Fruit fly (Drosophila melanogaster) Kc167 (cell line): Measurements from ENCODE around the gene CG10254.

ENCODE experiments used
- Myc ChIP-seq: fragments of >200 bp; optimal IDR thresholded peaks from 2 replicates; lab custom pipeline; 2017; ENCODE audit warnings: missing external identifiers
- Sin3A ChIP-seq: fragments of >200 bp; optimal IDR thresholded peaks from 2 replicates; lab custom pipeline; 2018; ENCODE audit warnings: missing external identifiers
- h ChIP-seq: fragments of >200 bp; optimal IDR thresholded peaks from 3 replicates; lab custom pipeline; 2018; ENCODE audit warnings: missing external identifiers
- insv ChIP-seq: fragments of >200 bp; optimal IDR thresholded peaks from 3 replicates; lab custom pipeline; 2018; ENCODE audit warnings: missing external identifiers
- psq ChIP-seq: fragments of >200 bp; optimal IDR thresholded peaks from 2 replicates; lab custom pipeline; 2017; ENCODE audit warnings: missing external identifiers
- ttk ChIP-seq: sonication (Bioruptor generic); optimal IDR thresholded peaks from 2 replicates; lab custom pipeline; 2017; ENCODE audit warnings: missing external identifiers

- TF ChIP-seq insv, result no peak
- TF ChIP-seq ttk (lab: Kevin White, UChicago), result no peak
- no peak for TF ChIP-seq h
- no peak for TF ChIP-seq Myc (lab: Kevin White, UChicago)
- no peak for TF ChIP-seq psq
- no peak for TF ChIP-seq Sin3A (lab: Kevin White, UChicago)
Measured at dm6 chr3R:23702461-23702860, 7.7 kb upstream of the CG10254 start, which contains the start of gene Qsox4.
